Fruit fly (Drosophila melanogaster) whole organism, embryonic: ENCODE measurements around the gene ppk11.
A peak's percentile ranks its signal among the peaks of the same experiment; 100 is the strongest.

Source experiments
- ATbp ChIP-seq: fragments of 200-800 bp; sonication (Bioruptor generic); optimal IDR thresholded peaks from 2 replicates; lab custom pipeline; 2017; ENCODE audit warnings: missing biosample characterization, mild to moderate bottlenecking, missing genetic modification characterization, missing genetic modification reagents
- Abd-B ChIP-seq: fragments of 200-800 bp; sonication (Bioruptor generic); optimal IDR thresholded peaks from 2 replicates; lab custom pipeline; 2018; ENCODE audit warnings: missing biosample characterization, mild to moderate bottlenecking, missing genetic modification characterization, moderate library complexity
- Atf6 ChIP-seq: fragments of 200-800 bp; sonication (Bioruptor generic); IDR thresholded peaks from 2 replicates; pipeline ENCODE4 v1.3.6; 2022; ENCODE audit warnings: missing biosample characterization, missing genetic modification characterization
- B-H2 ChIP-seq: fragments of 200-800 bp; sonication (Bioruptor generic); optimal IDR thresholded peaks from 2 replicates; lab custom pipeline; 2018; ENCODE audit warnings: missing biosample characterization, mild to moderate bottlenecking, missing genetic modification characterization
- CG1024 ChIP-seq: fragments of 200-800 bp; sonication (Bioruptor generic); IDR thresholded peaks from 2 replicates; pipeline ENCODE4 v1.3.6; 2022; ENCODE audit warnings: missing biosample characterization, missing genetic modification characterization
- CG10959 ChIP-seq: fragments of 200-800 bp; sonication (Bioruptor generic); IDR thresholded peaks from 2 replicates; pipeline ENCODE4 v1.3.6; 2022; ENCODE audit warnings: missing biosample characterization, missing genetic modification characterization
- CG11560 ChIP-seq: fragments of 200-800 bp; sonication (Bioruptor generic); IDR thresholded peaks from 3 replicates; pipeline ENCODE4 v1.3.6; 2022; ENCODE audit warnings: missing biosample characterization, missing genetic modification characterization
- CG11723 ChIP-seq: fragments of 200-800 bp; sonication (Bioruptor generic); optimal IDR thresholded peaks from 2 replicates; lab custom pipeline; 2017; ENCODE audit warnings: missing biosample characterization, mild to moderate bottlenecking, missing genetic modification characterization
- CG12104 ChIP-seq: fragments of 200-800 bp; sonication (Bioruptor generic); optimal IDR thresholded peaks from 3 replicates; lab custom pipeline; 2016; ENCODE audit warnings: missing biosample characterization, missing genetic modification characterization
- CG12236 ChIP-seq: fragments of 200-800 bp; sonication (Bioruptor generic); optimal IDR thresholded peaks from 2 replicates; lab custom pipeline; 2016; ENCODE audit warnings: missing biosample characterization, missing genetic modification characterization
- CG13287 ChIP-seq: fragments of 200-800 bp; sonication (Bioruptor generic); IDR thresholded peaks from 2 replicates; pipeline ENCODE4 v1.3.6; 2022; ENCODE audit warnings: missing biosample characterization, missing genetic modification characterization; ENCODE audit not compliant: partially characterized antibody
- CG14710 ChIP-seq: fragments of 200-800 bp; sonication (Bioruptor generic); optimal IDR thresholded peaks from 3 replicates; lab custom pipeline; 2019; ENCODE audit warnings: missing biosample characterization, mild to moderate bottlenecking, missing genetic modification characterization, moderate library complexity
- CG15073 ChIP-seq: fragments of 200-800 bp; sonication (Bioruptor generic); optimal IDR thresholded peaks from 2 replicates; lab custom pipeline; 2016; ENCODE audit warnings: missing biosample characterization, missing genetic modification characterization
- CG30403 ChIP-seq: fragments of 200-800 bp; sonication (Bioruptor generic); optimal IDR thresholded peaks from 3 replicates; lab custom pipeline; 2016; ENCODE audit warnings: missing biosample characterization, missing genetic modification characterization
- CG31441 ChIP-seq: fragments of 200-800 bp; sonication (Bioruptor generic); IDR thresholded peaks from 2 replicates; pipeline ENCODE4 v1.3.6; 2022; ENCODE audit warnings: missing biosample characterization, missing genetic modification characterization
- CG4404 ChIP-seq: fragments of 200-800 bp; sonication (Bioruptor generic); IDR thresholded peaks from 2 replicates; pipeline ENCODE4 v1.3.6; 2022; ENCODE audit warnings: missing biosample characterization, missing genetic modification characterization
- CG5245 ChIP-seq: fragments of 200-800 bp; sonication (Bioruptor generic); optimal IDR thresholded peaks from 3 replicates; lab custom pipeline; 2016; ENCODE audit warnings: missing biosample characterization, missing genetic modification characterization
- CG6272 ChIP-seq: fragments of 200-800 bp; sonication (Bioruptor generic); IDR thresholded peaks from 2 replicates; pipeline ENCODE4 v1.3.6; 2022; ENCODE audit warnings: missing biosample characterization, missing genetic modification characterization
- CG6654 ChIP-seq: fragments of 200-800 bp; sonication (Bioruptor generic); optimal IDR thresholded peaks from 2 replicates; lab custom pipeline; 2017; ENCODE audit warnings: missing biosample characterization, mild to moderate bottlenecking, missing genetic modification characterization
- CG7963 ChIP-seq: fragments of 200-800 bp; sonication (Bioruptor generic); IDR thresholded peaks from 3 replicates; pipeline ENCODE4 v1.3.6; 2022; ENCODE audit warnings: missing biosample characterization, missing genetic modification characterization; ENCODE audit not compliant: partially characterized antibody
- CG9609 ChIP-seq: fragments of 200-800 bp; sonication (Bioruptor generic); optimal IDR thresholded peaks from 3 replicates; lab custom pipeline; 2016; ENCODE audit warnings: missing biosample characterization, missing genetic modification characterization
- Chrac-16 ChIP-seq: fragments of 200-800 bp; sonication (Bioruptor generic); optimal IDR thresholded peaks from 3 replicates; lab custom pipeline; 2016; ENCODE audit warnings: missing biosample characterization, missing genetic modification characterization
- CoRest ChIP-seq: fragments of 200-800 bp; sonication (Bioruptor generic); optimal IDR thresholded peaks from 3 replicates; lab custom pipeline; 2018; ENCODE audit warnings: missing biosample characterization, mild to moderate bottlenecking, missing genetic modification characterization, moderate library complexity
- D19B ChIP-seq: fragments of 200-800 bp; sonication (Bioruptor generic); optimal IDR thresholded peaks from 2 replicates; lab custom pipeline; 2017; ENCODE audit warnings: missing biosample characterization, mild to moderate bottlenecking, missing genetic modification characterization
- Dref ChIP-seq: fragments of 200-800 bp; sonication (Bioruptor generic); IDR thresholded peaks from 2 replicates; pipeline ENCODE4 v1.3.6; 2022; ENCODE audit warnings: missing biosample characterization, missing genetic modification characterization
- Gug ChIP-seq: fragments of 200-800 bp; sonication (Bioruptor generic); IDR thresholded peaks from 4 replicates; pipeline ENCODE4 v1.3.6; 2022; ENCODE audit warnings: missing biosample characterization, missing genetic modification characterization
- Hsf ChIP-seq: fragments of 200-800 bp; sonication (Bioruptor generic); optimal IDR thresholded peaks from 3 replicates; lab custom pipeline; 2016; ENCODE audit warnings: missing biosample characterization, missing genetic modification characterization
- MBD-R2 ChIP-seq: fragments of 200-800 bp; sonication (Bioruptor generic); IDR thresholded peaks from 2 replicates; pipeline ENCODE4 v1.3.6; 2022; ENCODE audit warnings: missing biosample characterization, missing genetic modification characterization
- Rfx ChIP-seq: fragments of 200-800 bp; sonication (Bioruptor generic); IDR thresholded peaks from 2 replicates; pipeline ENCODE4 v1.3.6; 2022; ENCODE audit warnings: missing biosample characterization, missing genetic modification characterization
- Rx ChIP-seq: fragments of 200-800 bp; sonication (Bioruptor generic); IDR thresholded peaks from 2 replicates; pipeline ENCODE4 v1.3.6; 2022; ENCODE audit warnings: missing biosample characterization, missing genetic modification characterization
- Sin3A ChIP-seq: fragments of >200 bp; optimal IDR thresholded peaks from 2 replicates; lab custom pipeline; 2018
- Taf1 ChIP-seq: fragments of 200-800 bp; sonication (Bioruptor generic); IDR thresholded peaks from 2 replicates; pipeline ENCODE4 v1.3.6; 2022; ENCODE audit warnings: missing biosample characterization, missing genetic modification characterization
- Usf ChIP-seq: fragments of 200-800 bp; sonication (Bioruptor generic); optimal IDR thresholded peaks from 2 replicates; lab custom pipeline; 2017; ENCODE audit warnings: missing genotype, missing biosample characterization, missing genetic modification characterization
- cas ChIP-seq: fragments of 200-800 bp; sonication (Bioruptor generic); IDR thresholded peaks from 2 replicates; pipeline ENCODE4 v1.3.6; 2022; ENCODE audit warnings: missing biosample characterization, missing genetic modification characterization
- chm ChIP-seq: fragments of 200-800 bp; sonication (Bioruptor generic); IDR thresholded peaks from 2 replicates; pipeline ENCODE4 v1.3.6; 2022; ENCODE audit warnings: missing biosample characterization, missing genetic modification characterization
- croc ChIP-seq: fragments of 200-800 bp; sonication (Bioruptor generic); conservative IDR thresholded peaks from 3 replicates; pipeline ENCODE4 v1.3.6; 2022; ENCODE audit warnings: missing biosample characterization, missing genetic modification characterization
- dmrt11E ChIP-seq: fragments of 200-800 bp; sonication (Bioruptor generic); optimal IDR thresholded peaks from 3 replicates; lab custom pipeline; 2018; ENCODE audit warnings: missing biosample characterization, mild to moderate bottlenecking, missing genetic modification characterization, moderate library complexity
- dmrt99B ChIP-seq: fragments of 200-800 bp; sonication (Bioruptor generic); optimal IDR thresholded peaks from 2 replicates; lab custom pipeline; 2018; ENCODE audit warnings: missing biosample characterization, mild to moderate bottlenecking, missing genetic modification characterization, moderate library complexity
- exex ChIP-seq: fragments of 200-800 bp; sonication (Bioruptor generic); optimal IDR thresholded peaks from 4 replicates; lab custom pipeline; 2018; ENCODE audit warnings: missing biosample characterization, mild to moderate bottlenecking, missing genetic modification characterization, moderate library complexity
- inv ChIP-seq: fragments of 200-800 bp; sonication (Bioruptor generic); IDR thresholded peaks from 2 replicates; pipeline ENCODE4 v1.3.6; 2022; ENCODE audit warnings: missing biosample characterization, missing genetic modification characterization; ENCODE audit not compliant: partially characterized antibody
- jigr1 ChIP-seq: fragments of 200-800 bp; sonication (Bioruptor generic); IDR thresholded peaks from 3 replicates; pipeline ENCODE4 v1.3.6; 2022; ENCODE audit warnings: missing biosample characterization, missing genetic modification characterization
- jumu ChIP-seq: fragments of 200-800 bp; sonication (Bioruptor generic); optimal IDR thresholded peaks from 3 replicates; lab custom pipeline; 2016; ENCODE audit warnings: missing biosample characterization, missing genetic modification characterization
- nmo ChIP-seq: fragments of 200-800 bp; sonication (Bioruptor generic); optimal IDR thresholded peaks from 2 replicates; lab custom pipeline; 2018; ENCODE audit warnings: missing biosample characterization, mild to moderate bottlenecking, missing genetic modification characterization, moderate library complexity
- otp ChIP-seq: fragments of 200-800 bp; sonication (Bioruptor generic); IDR thresholded peaks from 3 replicates; pipeline ENCODE4, ENCODE4 v1.3.6; 2022; ENCODE audit warnings: missing biosample characterization, missing genetic modification characterization
- phol ChIP-seq: fragments of 200-800 bp; sonication (Bioruptor generic); optimal IDR thresholded peaks from 3 replicates; lab custom pipeline; 2018; ENCODE audit warnings: missing biosample characterization, mild to moderate bottlenecking, missing genetic modification characterization, moderate library complexity
- prd ChIP-seq, 3 experiments: fragments of >200 bp in 2 of 3; fragments of 200-800 bp in 1 of 3; sonication (Bioruptor generic) in 1 of 3; optimal IDR thresholded peaks in 2 of 3; IDR thresholded peaks in 1 of 3; 2 replicates in 2 of 3; 3 replicates in 1 of 3; pipeline versions ENCODE4 v1.3.6 to Lab custom; 2017 to 2022; ENCODE audit warnings: missing biosample characterization in 1 of 3, missing genetic modification characterization in 1 of 3
- ranshi ChIP-seq: fragments of 200-800 bp; sonication (Bioruptor generic); IDR thresholded peaks from 2 replicates; pipeline ENCODE4 v1.3.6; 2022; ENCODE audit warnings: missing biosample characterization, missing genetic modification characterization
- row ChIP-seq: fragments of 200-800 bp; sonication (Bioruptor generic); IDR thresholded peaks from 3 replicates; pipeline ENCODE4 v1.3.6; 2022; ENCODE audit warnings: missing biosample characterization, missing genetic modification characterization
- sim ChIP-seq: fragments of 200-800 bp; sonication (Bioruptor generic); IDR thresholded peaks from 2 replicates; pipeline ENCODE4 v1.3.6; 2022; ENCODE audit warnings: missing biosample characterization, missing genetic modification characterization
- so ChIP-seq: fragments of 200-800 bp; sonication (Bioruptor generic); IDR thresholded peaks from 3 replicates; pipeline ENCODE4 v1.3.6; 2022; ENCODE audit warnings: missing biosample characterization, missing genetic modification characterization
- stc ChIP-seq: fragments of 200-800 bp; sonication (Bioruptor generic); IDR thresholded peaks from 2 replicates; pipeline ENCODE4 v1.3.6; 2022; ENCODE audit warnings: missing biosample characterization, missing genetic modification characterization

The ppk11 gene

dm6 chr2L:9758856-9759255 lies 16.0 kb downstream of the ppk11 start (continued):
- TF ChIP-seq CG6272 (GFP tag; lab: Robert Waterston, UW) (peak; percentile 76), dmrt99B (peak; percentile 19), Chrac-16 (GFP tag; lab: Kevin White, UChicago) (peak; percentile 46), CG6654 (GFP tag; lab: Kevin White, UChicago) (no peak), CG4404 (GFP tag; lab: Robert Waterston, UW) (peak; percentile 42; the same call in 1 of the 2 replicates), Sin3A (lab: Kevin White, UChicago) (no peak), jumu (GFP tag; lab: Kevin White, UChicago) (peak; percentile 48), phol (peak; percentile 40), CG7963 (peak; percentile 82), CG10959 (GFP tag; lab: Robert Waterston, UW) (0 out of 2 replicates have a peak, but pooled peaks have one; percentile 29), cas (GFP tag; lab: Robert Waterston, UW) (peak; percentile 60; the same call in 1 of the 2 replicates), CG13287 (GFP tag; lab: Robert Waterston, UW) (peak; percentile 95), B-H2 (GFP tag; lab: Kevin White, UChicago) (peak; percentile 78), CG12236 (GFP tag; lab: Kevin White, UChicago) (no peak), Atf6 (GFP tag; lab: Robert Waterston, UW) (peak; percentile 56; the same call in 1 of the 2 replicates), CG9609 (GFP tag; lab: Kevin White, UChicago) (peak; percentile 66), Usf (GFP tag; lab: Kevin White, UChicago) (no peak), so (GFP tag; lab: Robert Waterston, UW) (0 out of 3 replicates have a peak, but pooled peaks have one; percentile 24), otp (GFP tag; lab: Robert Waterston, UW) (0 out of 3 replicates have a peak, but pooled peaks have one; percentile 51), CG12104 (GFP tag; lab: Kevin White, UChicago) (no peak), dmrt11E (tag; lab: Kevin White, UChicago) (no peak), CG30403 (GFP tag; lab: Kevin White, UChicago) (peak; percentile 52), chm (GFP tag; lab: Robert Waterston, UW) (peak; percentile 82), Rx (GFP tag; lab: Robert Waterston, UW) (0 out of 2 replicates have a peak, but pooled peaks have one; percentile 8), Dref (GFP tag; lab: Robert Waterston, UW) (peak; percentile 52), jigr1 (GFP tag; lab: Robert Waterston, UW) (0 out of 3 replicates have a peak, but pooled peaks have one; percentile 16), Hsf (peak; percentile 40), CG5245 (GFP tag; lab: Kevin White, UChicago) (no peak), nmo (GFP tag; lab: Kevin White, UChicago) (peak; percentile 46), Abd-B (GFP tag; lab: Kevin White, UChicago) (peak; percentile 64), sim (GFP tag; lab: Robert Waterston, UW) (no peak), Gug (GFP tag; lab: Robert Waterston, UW) (peak; percentile 88; the same call in 3 of the 4 replicates), CG31441 (GFP tag; lab: Robert Waterston, UW) (peak; percentile 52; the same call in 1 of the 2 replicates), D19B (GFP tag; lab: Kevin White, UChicago) (no peak), CG11560 (tag; lab: Robert Waterston, UW) (peak; percentile 71; the same call in 2 of the 3 replicates), prd (optimal IDR thresholded peaks at IDR 0.05; lab: Kevin White, UChicago) (no peak), prd (GFP tag; IDR thresholded peaks at IDR 0.05; lab: Robert Waterston, UW) (peak; percentile 88), inv (GFP tag; lab: Robert Waterston, UW) (peak; percentile 92), MBD-R2 (GFP tag; lab: Robert Waterston, UW) (peak; percentile 87), CG15073 (GFP tag; lab: Kevin White, UChicago) (no peak), CG1024 (GFP tag; lab: Robert Waterston, UW) (peak; percentile 55; the same call in 1 of the 2 replicates), Rfx (GFP tag; lab: Robert Waterston, UW) (peak; percentile 88), CG14710 (tag; lab: Kevin White, UChicago) (peak; percentile 53), CG11723 (no peak), row (peak; percentile 96), exex (peak; percentile 58), Taf1 (GFP tag; lab: Robert Waterston, UW) (no peak), croc (GFP tag; lab: Robert Waterston, UW) (no peak), ATbp (GFP tag; lab: Kevin White, UChicago) (no peak), stc (GFP tag; lab: Robert Waterston, UW) (peak; percentile 5; the same call in 1 of the 2 replicates), ranshi (GFP tag; lab: Robert Waterston, UW) (peak; percentile 53; the same call in 1 of the 2 replicates), CoRest (tag; lab: Kevin White, UChicago) (peak; percentile 70)
